Fruit fly (Drosophila melanogaster) whole organism, embryonic: ENCODE data around the gene Nab2.
A peak's percentile ranks its signal among the peaks of the same experiment; 100 is the strongest.

Experiments used
- Aef1 ChIP-seq: fragments of 200-800 bp; sonication (Bioruptor generic); IDR thresholded peaks from 3 replicates; pipeline ENCODE4 v1.3.6; 2022; ENCODE audit warnings: missing biosample characterization, missing genetic modification characterization
- Awh ChIP-seq: fragments of 200-800 bp; sonication (Bioruptor generic); IDR thresholded peaks from 2 replicates; pipeline ENCODE4, ENCODE4 v1.3.6; 2022; ENCODE audit warnings: missing biosample characterization, missing genetic modification characterization
- CG10209 ChIP-seq: fragments of 200-800 bp; sonication (Bioruptor generic); optimal IDR thresholded peaks from 3 replicates; lab custom pipeline; 2017; ENCODE audit warnings: missing biosample characterization, mild to moderate bottlenecking, missing genetic modification characterization, missing genetic modification reagents
- CG12659 ChIP-seq: fragments of 200-800 bp; sonication (Bioruptor generic); optimal IDR thresholded peaks from 3 replicates; lab custom pipeline; 2017; ENCODE audit warnings: mild to moderate bottlenecking, missing biosample characterization, missing genetic modification reagents, missing genetic modification characterization
- CG12942 ChIP-seq: fragments of 200-800 bp; sonication (Bioruptor generic); optimal IDR thresholded peaks from 3 replicates; lab custom pipeline; 2016; ENCODE audit warnings: missing biosample characterization, missing genetic modification characterization
- CG13287 ChIP-seq: fragments of 200-800 bp; sonication (Bioruptor generic); IDR thresholded peaks from 2 replicates; pipeline ENCODE4 v1.3.6; 2022; ENCODE audit warnings: missing biosample characterization, missing genetic modification characterization; ENCODE audit not compliant: partially characterized antibody
- CG13894 ChIP-seq: fragments of 200-800 bp; sonication (Bioruptor generic); optimal IDR thresholded peaks from 3 replicates; lab custom pipeline; 2018; ENCODE audit warnings: missing biosample characterization, mild to moderate bottlenecking, missing genetic modification characterization, moderate library complexity
- CG15514 ChIP-seq: fragments of 200-800 bp; sonication (Bioruptor generic); optimal IDR thresholded peaks from 3 replicates; lab custom pipeline; 2017; ENCODE audit warnings: missing biosample characterization, missing genetic modification characterization, mild to moderate bottlenecking, moderate library complexity, missing genetic modification reagents
- CG15601 ChIP-seq: fragments of 200-800 bp; sonication (Bioruptor generic); optimal IDR thresholded peaks from 3 replicates; lab custom pipeline; 2019; ENCODE audit warnings: missing biosample characterization, mild to moderate bottlenecking, missing genetic modification characterization, moderate library complexity
- CG16779 ChIP-seq: fragments of 200-800 bp; sonication (Bioruptor generic); IDR thresholded peaks from 2 replicates; pipeline ENCODE4 v1.3.6; 2022; ENCODE audit warnings: missing biosample characterization, missing genetic modification characterization
- CG17186 ChIP-seq: fragments of 200-800 bp; sonication (Bioruptor generic); optimal IDR thresholded peaks from 3 replicates; lab custom pipeline; 2017; ENCODE audit warnings: missing biosample characterization, missing genetic modification reagents, missing genetic modification characterization
- CG17568 ChIP-seq: fragments of 200-800 bp; sonication (Bioruptor generic); optimal IDR thresholded peaks from 2 replicates; lab custom pipeline; 2018; ENCODE audit warnings: missing biosample characterization, mild to moderate bottlenecking, missing genetic modification characterization, moderate library complexity
- CG2678 ChIP-seq: fragments of 200-800 bp; sonication (Bioruptor generic); optimal IDR thresholded peaks from 3 replicates; lab custom pipeline; 2019; ENCODE audit warnings: missing biosample characterization, mild to moderate bottlenecking, missing genetic modification characterization, moderate library complexity
- CG31365 ChIP-seq: fragments of 200-800 bp; sonication (Bioruptor generic); optimal IDR thresholded peaks from 2 replicates; lab custom pipeline; 2018; ENCODE audit warnings: missing biosample characterization, mild to moderate bottlenecking, missing genetic modification characterization
- CG7556 ChIP-seq: fragments of 200-800 bp; sonication (Bioruptor generic); optimal IDR thresholded peaks from 2 replicates; lab custom pipeline; 2017; ENCODE audit warnings: missing biosample characterization, mild to moderate bottlenecking, missing genetic modification characterization
- CG7987 ChIP-seq: fragments of 200-800 bp; sonication (Bioruptor generic); optimal IDR thresholded peaks from 2 replicates; lab custom pipeline; 2018; ENCODE audit warnings: missing biosample characterization, mild to moderate bottlenecking, missing genetic modification characterization, moderate library complexity
- Chrac-16 ChIP-seq: fragments of 200-800 bp; sonication (Bioruptor generic); optimal IDR thresholded peaks from 3 replicates; lab custom pipeline; 2016; ENCODE audit warnings: missing biosample characterization, missing genetic modification characterization
- Deaf1 ChIP-seq: fragments of 200-800 bp; optimal IDR thresholded peaks from 3 replicates; lab custom pipeline; 2019; ENCODE audit warnings: missing biosample characterization, mild to moderate bottlenecking, missing genetic modification characterization, moderate library complexity
- HLH3B ChIP-seq: fragments of 200-800 bp; sonication (Bioruptor generic); IDR thresholded peaks from 2 replicates; pipeline ENCODE4 v1.3.6; 2022; ENCODE audit warnings: missing biosample characterization, missing genetic modification characterization
- HLHmδ ChIP-seq: fragments of 200-800 bp; sonication (Bioruptor generic); optimal IDR thresholded peaks from 2 replicates; lab custom pipeline; 2018; ENCODE audit warnings: missing biosample characterization, mild to moderate bottlenecking, missing genetic modification characterization, moderate library complexity
- MTF-1 ChIP-seq: fragments of 200-800 bp; sonication (Bioruptor generic); optimal IDR thresholded peaks from 2 replicates; lab custom pipeline; 2018; ENCODE audit warnings: missing biosample characterization, mild to moderate bottlenecking, missing genetic modification characterization, borderline replicate concordance
- Med ChIP-seq: fragments of 200-800 bp; sonication (Bioruptor generic); peaks from one replicate; lab custom pipeline; 2016; ENCODE audit warnings: missing biosample characterization, missing genetic modification characterization, mild to moderate bottlenecking, inconsistent platforms, moderate library complexity
- NC2α ChIP-seq: fragments of 200-800 bp; sonication (Bioruptor generic); optimal IDR thresholded peaks from 2 replicates; lab custom pipeline; 2016; ENCODE audit warnings: missing biosample characterization, missing genetic modification characterization
- NFAT ChIP-seq: fragments of 200-800 bp; sonication (Bioruptor generic); IDR thresholded peaks from 2 replicates; pipeline ENCODE4 v1.3.6; 2022; ENCODE audit warnings: missing biosample characterization, missing genetic modification characterization
- Ptx1 ChIP-seq: fragments of 200-800 bp; sonication (Bioruptor generic); IDR thresholded peaks from 2 replicates; pipeline ENCODE4 v1.3.6; 2022; ENCODE audit warnings: missing biosample characterization, missing genetic modification characterization
- Scr ChIP-seq: fragments of 200-800 bp; sonication (Bioruptor generic); IDR thresholded peaks from 2 replicates; pipeline ENCODE4 v1.3.6; 2022; ENCODE audit warnings: missing biosample characterization, missing genetic modification characterization; ENCODE audit not compliant: partially characterized antibody
- Sox100B ChIP-seq: fragments of 200-800 bp; sonication (Bioruptor generic); optimal IDR thresholded peaks from 3 replicates; lab custom pipeline; 2018; ENCODE audit warnings: missing biosample characterization, mild to moderate bottlenecking, missing genetic modification characterization
- Tbp ChIP-seq: fragments of >200 bp; optimal IDR thresholded peaks from 2 replicates; lab custom pipeline; 2018; ENCODE audit warnings: missing biosample characterization, missing genetic modification characterization
- Vsx1 ChIP-seq: fragments of 200-800 bp; sonication (Bioruptor generic); optimal IDR thresholded peaks from 2 replicates; lab custom pipeline; 2017; ENCODE audit warnings: missing biosample characterization, mild to moderate bottlenecking, missing genetic modification characterization, missing genetic modification reagents
- br ChIP-seq: fragments of >200 bp; optimal IDR thresholded peaks from 2 replicates; lab custom pipeline; 2017
- caup ChIP-seq: fragments of 200-800 bp; sonication (Bioruptor generic); optimal IDR thresholded peaks from 3 replicates; lab custom pipeline; 2017; ENCODE audit warnings: missing biosample characterization, mild to moderate bottlenecking, missing genetic modification characterization, moderate library complexity; ENCODE audit not compliant: severe bottlenecking
- eve ChIP-seq, 2 experiments: fragments of >200 bp; optimal IDR thresholded peaks; 2 replicates each; lab custom pipeline; 2017; ENCODE audit warnings: missing biosample characterization in 2 of 2, missing genetic modification characterization in 2 of 2
- ewg ChIP-seq: fragments of 200-800 bp; sonication (Bioruptor generic); optimal IDR thresholded peaks from 3 replicates; lab custom pipeline; 2017; ENCODE audit warnings: mild to moderate bottlenecking, missing biosample characterization, missing genetic modification reagents, missing genetic modification characterization
- fd96Cb ChIP-seq: fragments of 200-800 bp; sonication (Bioruptor generic); optimal IDR thresholded peaks from 2 replicates; lab custom pipeline; 2018; ENCODE audit warnings: missing biosample characterization, mild to moderate bottlenecking, missing genetic modification characterization, moderate library complexity
- fru ChIP-seq: fragments of >200 bp; optimal IDR thresholded peaks from 2 replicates; lab custom pipeline; 2017
- ftz-f1 ChIP-seq: fragments of 200-800 bp; sonication (Bioruptor generic); optimal IDR thresholded peaks from 2 replicates; lab custom pipeline; 2016; ENCODE audit warnings: missing biosample characterization, missing genetic modification characterization
- fu2 ChIP-seq: fragments of 200-800 bp; sonication (Bioruptor generic); optimal IDR thresholded peaks from 2 replicates; lab custom pipeline; 2016; ENCODE audit warnings: missing biosample characterization, missing genetic modification characterization
- gcm2 ChIP-seq: fragments of 200-800 bp; sonication (Bioruptor generic); optimal IDR thresholded peaks from 2 replicates; lab custom pipeline; 2016; ENCODE audit warnings: missing biosample characterization, missing genetic modification characterization
- gem ChIP-seq: fragments of 200-800 bp; sonication (Bioruptor generic); optimal IDR thresholded peaks from 2 replicates; lab custom pipeline; 2019; ENCODE audit warnings: missing biosample characterization, mild to moderate bottlenecking, missing genetic modification characterization, moderate library complexity
- grau ChIP-seq: fragments of 200-800 bp; optimal IDR thresholded peaks from 3 replicates; lab custom pipeline; 2019; ENCODE audit warnings: missing biosample characterization, mild to moderate bottlenecking, missing genetic modification characterization, moderate library complexity
- gsb ChIP-seq: fragments of 200-800 bp; sonication (Bioruptor generic); IDR thresholded peaks from 2 replicates; pipeline ENCODE4 v1.3.6; 2022; ENCODE audit warnings: missing biosample characterization, missing genetic modification characterization
- lbe ChIP-seq: fragments of 200-800 bp; sonication (Bioruptor generic); optimal IDR thresholded peaks from 2 replicates; lab custom pipeline; 2016; ENCODE audit warnings: missing biosample characterization, mild to moderate bottlenecking, missing genetic modification characterization
- lov ChIP-seq, 2 experiments: fragments of 200-800 bp in 1 of 2; fragments of >200 bp in 1 of 2; sonication (Bioruptor generic) in 1 of 2; IDR thresholded peaks in 1 of 2; optimal IDR thresholded peaks in 1 of 2; 2 replicates in 1 of 2; 3 replicates in 1 of 2; pipeline versions ENCODE4 v1.3.6 to Lab custom; 2017 to 2022; ENCODE audit warnings: missing biosample characterization in 1 of 2, missing genetic modification characterization in 1 of 2
- oc ChIP-seq: fragments of 200-800 bp; sonication (Bioruptor generic); optimal IDR thresholded peaks from 2 replicates; lab custom pipeline; 2018; ENCODE audit warnings: missing biosample characterization, mild to moderate bottlenecking, missing genetic modification characterization, moderate library complexity
- pnt ChIP-seq: fragments of 200-800 bp; sonication (Bioruptor generic); optimal IDR thresholded peaks from 3 replicates; lab custom pipeline; 2016; ENCODE audit warnings: missing biosample characterization, missing genetic modification characterization
- psq ChIP-seq: fragments of 200-800 bp; sonication (Bioruptor generic); optimal IDR thresholded peaks from 2 replicates; lab custom pipeline; 2017; ENCODE audit warnings: missing biosample characterization, missing genetic modification characterization
- sens ChIP-seq: fragments of 200-800 bp; sonication (Bioruptor generic); peaks from one replicate; lab custom pipeline; 2016; ENCODE audit warnings: missing biosample characterization, missing genetic modification characterization
- ssp ChIP-seq: fragments of 200-800 bp; sonication (Bioruptor generic); IDR thresholded peaks from 2 replicates; pipeline ENCODE4 v1.3.6; 2022; ENCODE audit warnings: missing biosample characterization, missing genetic modification characterization
- tap ChIP-seq: fragments of 200-800 bp; optimal IDR thresholded peaks from 3 replicates; lab custom pipeline; 2019; ENCODE audit warnings: missing biosample characterization, mild to moderate bottlenecking, missing genetic modification characterization, moderate library complexity
- vfl ChIP-seq: fragments of 200-800 bp; sonication (Bioruptor generic); optimal IDR thresholded peaks from 2 replicates; lab custom pipeline; 2016; ENCODE audit warnings: missing biosample characterization, missing genetic modification characterization

Nab2 gene

dm6 chr3R:24271071-24271470 is 47.1 kb downstream of the Nab2 start, which contains the start of gene jar (continued):
- peak; percentile 49 for TF ChIP-seq oc
- TF ChIP-seq ftz-f1 (GFP tag; lab: Kevin White, UChicago): no peak
- TF ChIP-seq CG10209 (GFP tag; lab: Kevin White, UChicago): peak; percentile 47
- no peak for TF ChIP-seq Sox100B (GFP tag; lab: Kevin White, UChicago)
- no peak for TF ChIP-seq CG16779 (GFP tag; lab: Robert Waterston, UW)
- no peak for TF ChIP-seq CG7556
- TF ChIP-seq CG31365: peak; percentile 44
- TF ChIP-seq gem (tag; lab: Kevin White, UChicago): no peak
- TF ChIP-seq CG17568: no peak
- peak; percentile 90 for TF ChIP-seq sens (GFP tag; lab: Kevin White, UChicago)
- TF ChIP-seq eve (GFP tag; optimal IDR thresholded peaks at IDR 0.05; lab: Kevin White, UChicago): no peak
- peak; percentile 37 for TF ChIP-seq lbe (GFP tag; lab: Kevin White, UChicago)
- 0 out of 2 replicates have a peak, but pooled peaks have one; percentile 45 for TF ChIP-seq Awh (GFP tag; lab: Robert Waterston, UW)
- TF ChIP-seq vfl: no peak
- TF ChIP-seq HLH3B (GFP tag; lab: Robert Waterston, UW): peak; percentile 9; the same call in 1 of the 2 replicates
- peak; percentile 66 for TF ChIP-seq CG12659 (GFP tag; lab: Kevin White, UChicago)
- TF ChIP-seq CG2678 (tag; lab: Kevin White, UChicago): peak; percentile 34
- TF ChIP-seq lov (optimal IDR thresholded peaks at IDR 0.05; lab: Kevin White, UChicago): no peak
- TF ChIP-seq lov (GFP tag; IDR thresholded peaks at IDR 0.05; lab: Robert Waterston, UW): 0 out of 3 replicates have a peak, but pooled peaks have one; percentile 32
- TF ChIP-seq gcm2 (GFP tag; lab: Kevin White, UChicago): no peak
- no peak for TF ChIP-seq br
- peak; percentile 85 for TF ChIP-seq CG15514 (GFP tag; lab: Kevin White, UChicago)
- peak; percentile 87 for TF ChIP-seq Med (GFP tag; lab: Kevin White, UChicago)
- peak; percentile 99 for TF ChIP-seq CG17186
- peak; percentile 88 for TF ChIP-seq Scr
- peak; percentile 51 for TF ChIP-seq MTF-1 (GFP tag; lab: Kevin White, UChicago)
- TF ChIP-seq psq (GFP tag; lab: Kevin White, UChicago): no peak
- peak; percentile 12 for TF ChIP-seq Vsx1
- peak; percentile 43 for TF ChIP-seq grau (tag; lab: Kevin White, UChicago)
- TF ChIP-seq NC2α (GFP tag; lab: Kevin White, UChicago): peak; percentile 24
- peak; percentile 71 for TF ChIP-seq CG7987 (GFP tag; lab: Kevin White, UChicago)
- TF ChIP-seq CG13287 (GFP tag; lab: Robert Waterston, UW): peak; percentile 95
- TF ChIP-seq fru (lab: Kevin White, UChicago): no peak
- peak; percentile 86 for TF ChIP-seq Aef1 (GFP tag; lab: Robert Waterston, UW)
- TF ChIP-seq tap: no peak
- TF ChIP-seq CG13894 (tag; lab: Kevin White, UChicago): peak; percentile 77
- TF ChIP-seq CG15601 (tag; lab: Kevin White, UChicago): peak; percentile 37
- no peak for TF ChIP-seq fd96Cb (tag; lab: Kevin White, UChicago)
- TF ChIP-seq Ptx1 (GFP tag; lab: Robert Waterston, UW): 0 out of 2 replicates have a peak, but pooled peaks have one; percentile 17
- TF ChIP-seq Chrac-16: no peak
- TF ChIP-seq CG12942 (GFP tag; lab: Kevin White, UChicago): no peak
- TF ChIP-seq gsb (GFP tag; lab: Robert Waterston, UW): no peak
- peak; percentile 47 for TF ChIP-seq ewg
- peak; percentile 19 for TF ChIP-seq fu2 (GFP tag; lab: Kevin White, UChicago)
- peak; percentile 61 for TF ChIP-seq Deaf1 (tag; lab: Kevin White, UChicago)
- TF ChIP-seq ssp (GFP tag; lab: Robert Waterston, UW): no peak
- no peak for TF ChIP-seq pnt (GFP tag; lab: Kevin White, UChicago)
- TF ChIP-seq HLHmδ (GFP tag; lab: Kevin White, UChicago): peak; percentile 25
- peak; percentile 55 for TF ChIP-seq NFAT (GFP tag; lab: Robert Waterston, UW)
- TF ChIP-seq Tbp (GFP tag; lab: Kevin White, UChicago): no peak
- TF ChIP-seq caup (GFP tag; lab: Kevin White, UChicago): peak; percentile 44
